Fruit fly (Drosophila melanogaster): ENCODE data around the gene ttk.

The ttk gene

DNA sequence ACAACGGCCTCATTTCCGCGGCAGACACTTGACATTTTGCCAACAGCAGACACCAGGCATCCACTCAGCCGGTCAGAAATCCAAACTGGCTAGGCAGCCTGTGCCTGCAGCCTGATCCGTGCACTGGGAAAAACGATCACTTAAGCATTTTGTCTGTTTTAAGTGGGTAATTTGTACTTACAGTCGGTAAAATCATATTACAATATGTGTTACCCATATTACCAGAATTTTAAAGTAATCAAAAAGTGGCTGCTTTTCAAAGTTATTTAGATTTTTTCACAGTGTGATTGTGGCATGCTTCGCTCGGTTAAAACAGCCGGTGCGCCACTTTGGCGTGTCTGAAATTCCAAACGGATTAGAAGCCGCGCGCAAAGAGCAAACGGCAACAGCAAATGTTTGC is 32.9 kb upstream of the ttk start (continued):
- TF ChIP-seq H2.0 (GFP tag; IDR thresholded peaks at IDR 0.05) (no peak), HLH3B (GFP tag; IDR thresholded peaks at IDR 0.05) (no peak), CG10959 (GFP tag; IDR thresholded peaks at IDR 0.05) (peak; percentile 39; the same call in 1 of the 2 replicates), Ets65A (GFP tag) (peak; percentile 89), ato (GFP tag; IDR thresholded peaks at IDR 0.05; ENCODE audit: partially characterized antibody) (no peak), zf30C (GFP tag; optimal IDR thresholded peaks at IDR 0.05) (no peak), HLH54F (GFP tag; optimal IDR thresholded peaks at IDR 0.05) (no peak), Mrtf (GFP tag; IDR thresholded peaks at IDR 0.05) (no peak), CG14050 (GFP tag; IDR thresholded peaks at IDR 0.05) (no peak), C15 (GFP tag; IDR thresholded peaks at IDR 0.05) (no peak), nau (GFP tag; optimal IDR thresholded peaks at IDR 0.05) (no peak), CG10267 (tag; optimal IDR thresholded peaks at IDR 0.05) (no peak), CG14014 (GFP tag; IDR thresholded peaks at IDR 0.05) (no peak), dysf (GFP tag; IDR thresholded peaks at IDR 0.05) (no peak), Atf3 (GFP tag; optimal IDR thresholded peaks at IDR 0.05) (no peak), ems (GFP tag; optimal IDR thresholded peaks at IDR 0.05) (no peak), stc (GFP tag; IDR thresholded peaks at IDR 0.05) (no peak), CG2129 (GFP tag; IDR thresholded peaks at IDR 0.05; ENCODE audit: partially characterized antibody) (no peak), CG12744 (GFP tag; optimal IDR thresholded peaks at IDR 0.05) (no peak), sd (tag; optimal IDR thresholded peaks at IDR 0.05) (no peak), E2f2 (GFP tag; IDR thresholded peaks at IDR 0.05) (no peak), knrl (GFP tag; IDR thresholded peaks at IDR 0.05; ENCODE audit: partially characterized antibody) (no peak), her (GFP tag; optimal IDR thresholded peaks at IDR 0.05) (no peak), grn (GFP tag; optimal IDR thresholded peaks at IDR 0.05) (no peak), crp (GFP tag; optimal IDR thresholded peaks at IDR 0.05) (no peak), D19B (GFP tag; optimal IDR thresholded peaks at IDR 0.05) (no peak), sr (GFP tag; IDR thresholded peaks at IDR 0.05) (no peak), B-H2 (GFP tag; optimal IDR thresholded peaks at IDR 0.05) (no peak), disco-r (GFP tag; optimal IDR thresholded peaks at IDR 0.05) (no peak), Hey (tag; optimal IDR thresholded peaks at IDR 0.05) (no peak), unc-4 (GFP tag; IDR thresholded peaks at IDR 0.05; ENCODE audit: partially characterized antibody) (no peak), CG17912 (GFP tag; optimal IDR thresholded peaks at IDR 0.05) (no peak)

DNA sequence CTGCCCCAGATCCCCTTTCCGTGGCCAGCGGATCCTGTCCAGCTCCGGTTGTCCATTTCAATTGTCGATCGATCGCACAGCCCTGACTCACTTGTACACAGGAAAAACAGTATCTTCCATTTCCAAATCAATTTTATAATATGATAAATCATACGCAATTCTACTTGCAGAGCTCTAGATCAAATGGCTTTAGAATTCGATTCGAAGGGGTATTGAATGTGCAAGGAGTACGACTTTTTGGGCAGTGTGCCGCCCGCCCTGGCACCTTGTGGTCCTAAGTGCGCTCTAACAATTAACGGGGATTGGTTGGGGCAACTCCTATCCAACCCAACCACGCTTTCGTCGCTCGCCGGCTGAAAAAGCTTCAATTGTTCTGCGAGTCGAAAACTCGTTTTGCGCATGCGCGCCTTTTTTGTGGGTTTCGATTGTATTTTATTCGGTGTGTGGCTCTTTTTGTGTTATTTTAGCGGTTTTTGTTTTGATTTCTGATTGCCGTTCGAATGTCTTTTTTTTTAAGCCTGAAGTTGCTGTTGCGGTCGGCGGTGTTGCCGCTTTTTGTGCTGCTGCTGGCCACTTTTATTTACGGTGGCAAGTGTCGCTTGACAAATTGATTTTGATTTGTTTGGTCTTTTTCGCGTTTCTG is 31.4 kb upstream of the ttk start:
- no peak for TF ChIP-seq nau (GFP tag; optimal IDR thresholded peaks at IDR 0.05)
- no peak for TF ChIP-seq Asciz (GFP tag; optimal IDR thresholded peaks at IDR 0.05)
- TF ChIP-seq dan (GFP tag; IDR thresholded peaks at IDR 0.05) = no peak
- TF ChIP-seq Bdp1 (GFP tag; optimal IDR thresholded peaks at IDR 0.05) = no peak
- no peak for TF ChIP-seq H2.0 (GFP tag; IDR thresholded peaks at IDR 0.05)
- no peak for TF ChIP-seq Hsf (GFP tag; optimal IDR thresholded peaks at IDR 0.05)
- no peak for TF ChIP-seq Hr39 (optimal IDR thresholded peaks at IDR 0.05)
- TF ChIP-seq NC2β (GFP tag; optimal IDR thresholded peaks at IDR 0.05) = no peak
- no peak for TF ChIP-seq Opbp (GFP tag; IDR thresholded peaks at IDR 0.05; ENCODE audit: partially characterized antibody)
- no peak for TF ChIP-seq CG2712 (tag; optimal IDR thresholded peaks at IDR 0.05)
- TF ChIP-seq CG6689 (GFP tag; IDR thresholded peaks at IDR 0.05) = no peak
- TF ChIP-seq cg (GFP tag; optimal IDR thresholded peaks at IDR 0.05) = no peak
- peak; percentile 91 for TF ChIP-seq Drgx (GFP tag; IDR thresholded peaks at IDR 0.05)
- no peak for TF ChIP-seq Dip2 (GFP tag; IDR thresholded peaks at IDR 0.05)
- TF ChIP-seq Fer1 (GFP tag; optimal IDR thresholded peaks at IDR 0.05) = no peak
- TF ChIP-seq Usf (GFP tag; optimal IDR thresholded peaks at IDR 0.05) = no peak
- TF ChIP-seq CG8089 (GFP tag; optimal IDR thresholded peaks at IDR 0.05) = no peak
- TF ChIP-seq ash1 (GFP tag; optimal IDR thresholded peaks at IDR 0.05) = no peak
- TF ChIP-seq slou (GFP tag; optimal IDR thresholded peaks at IDR 0.05) = no peak
- no peak for TF ChIP-seq pan (optimal IDR thresholded peaks at IDR 0.05)
- TF ChIP-seq pan (GFP tag; optimal IDR thresholded peaks at IDR 0.05 in 1 of 2, IDR thresholded peaks at IDR 0.05 in 1 of 2) = no peak
- no peak for TF ChIP-seq CG6175 (GFP tag; IDR thresholded peaks at IDR 0.05)
- TF ChIP-seq PHDP (tag; optimal IDR thresholded peaks at IDR 0.05) = no peak

Data from whole organism, embryonic.